Worm (Caenorhabditis elegans) whole organism, L1 larva: ENCODE measurements around the gene phf-31.

Experiments
- C04F5.9 ChIP-seq: sonication (generic microtip); optimal IDR thresholded peaks from 2 replicates; lab custom pipeline; 2016; ENCODE audit warnings: missing genetic modification characterization, missing compliant biosample characterization
- C34B4.2 ChIP-seq: sonication (generic microtip); optimal IDR thresholded peaks from 2 replicates; lab custom pipeline; 2017; ENCODE audit warnings: mild to moderate bottlenecking, missing genetic modification characterization, missing compliant biosample characterization
- aha-1 ChIP-seq: fragments of 150-350 bp; optimal IDR thresholded peaks from 2 replicates; lab custom pipeline; 2014; ENCODE audit warnings: missing biosample characterization, missing genetic modification characterization
- ama-1 ChIP-seq: fragments of 150-350 bp; optimal IDR thresholded peaks from 2 replicates; lab custom pipeline; 2014
- blmp-1 ChIP-seq: fragments of 150-350 bp; optimal IDR thresholded peaks from 2 replicates; lab custom pipeline; 2014; ENCODE audit warnings: missing biosample characterization, missing genetic modification characterization
- ceh-63 ChIP-seq: fragments of 200-800 bp; sonication (Bioruptor generic); optimal IDR thresholded peaks from 2 replicates; lab custom pipeline; 2018; ENCODE audit warnings: mild to moderate bottlenecking, missing genetic modification characterization, missing compliant biosample characterization
- ceh-8 ChIP-seq: fragments of 200-800 bp; sonication (Bioruptor generic); optimal IDR thresholded peaks from 2 replicates; lab custom pipeline; 2018; ENCODE audit warnings: mild to moderate bottlenecking, missing genetic modification characterization, moderate library complexity, missing compliant biosample characterization
- ceh-88 ChIP-seq: fragments of 200-800 bp; sonication (Bioruptor generic); IDR thresholded peaks from 2 replicates; pipeline ENCODE4 v1.3.6; 2022; ENCODE audit warnings: missing genetic modification characterization, missing compliant biosample characterization
- ceh-90 ChIP-seq: sonication (generic microtip); optimal IDR thresholded peaks from 2 replicates; lab custom pipeline; 2016; ENCODE audit warnings: missing genetic modification characterization, missing compliant biosample characterization
- dsc-1 ChIP-seq: sonication (generic microtip); optimal IDR thresholded peaks from 2 replicates; lab custom pipeline; 2016; ENCODE audit warnings: mild to moderate bottlenecking, missing genetic modification characterization, missing compliant biosample characterization
- egl-27 ChIP-seq, 2 experiments: fragments of 150-350 bp in 1 of 2; sonication (generic microtip); optimal IDR thresholded peaks; 3 replicates each; lab custom pipeline; 2017 to 2018; ENCODE audit warnings: missing biosample characterization in 2 of 2, missing genetic modification characterization in 2 of 2, missing genetic modification reagents in 2 of 2
- elt-2 ChIP-seq: sonication (generic microtip); optimal IDR thresholded peaks from 2 replicates; lab custom pipeline; 2016; ENCODE audit warnings: missing genetic modification characterization, mild to moderate bottlenecking, inconsistent platforms, missing compliant biosample characterization, missing genetic modification reagents
- ets-5 ChIP-seq: fragments of 200-800 bp; sonication (Bioruptor generic); IDR thresholded peaks from 2 replicates; pipeline ENCODE4 v1.3.6; 2022; ENCODE audit warnings: missing genetic modification characterization, missing compliant biosample characterization
- fkh-10 ChIP-seq: sonication (generic microtip); optimal IDR thresholded peaks from 2 replicates; lab custom pipeline; 2017; ENCODE audit warnings: missing biosample characterization, missing genetic modification reagents, missing genetic modification characterization
- fkh-8 ChIP-seq: sonication (generic microtip); optimal IDR thresholded peaks from 2 replicates; lab custom pipeline; 2016; ENCODE audit warnings: mild to moderate bottlenecking, missing genetic modification characterization, missing compliant biosample characterization
- hlh-17 ChIP-seq: fragments of 200-800 bp; sonication (Bioruptor generic); optimal IDR thresholded peaks from 2 replicates; lab custom pipeline; 2018; ENCODE audit warnings: missing genetic modification characterization, mild to moderate bottlenecking, missing compliant biosample characterization, moderate library complexity, borderline replicate concordance
- isw-1 ChIP-seq: fragments of 200-800 bp; sonication (Bioruptor generic); IDR thresholded peaks from 2 replicates; pipeline ENCODE4 v1.3.6; 2022; ENCODE audit warnings: missing genetic modification characterization, missing compliant biosample characterization
- jun-1 ChIP-seq: fragments of 150-350 bp; optimal IDR thresholded peaks from 2 replicates; lab custom pipeline; 2014; ENCODE audit warnings: missing biosample characterization, missing genetic modification reagents, missing genetic modification characterization
- lin-13 ChIP-seq: fragments of 150-350 bp; optimal IDR thresholded peaks from 2 replicates; lab custom pipeline; 2014; ENCODE audit warnings: missing biosample characterization, missing genetic modification reagents, missing genetic modification characterization
- lin-14 ChIP-seq: fragments of 200-800 bp; sonication (Bioruptor generic); optimal IDR thresholded peaks from 2 replicates; lab custom pipeline; 2018; ENCODE audit warnings: mild to moderate bottlenecking, missing genetic modification characterization, moderate library complexity, missing compliant biosample characterization
- lin-35 ChIP-seq, 2 experiments: fragments of 150-350 bp; optimal IDR thresholded peaks; 2 replicates each; lab custom pipeline; 2014; ENCODE audit warnings: missing biosample characterization in 2 of 2, missing genetic modification characterization in 2 of 2, missing genetic modification reagents in 2 of 2
- lin-39 ChIP-seq: fragments of 150-350 bp; optimal IDR thresholded peaks from 2 replicates; lab custom pipeline; 2014; ENCODE audit warnings: missing biosample characterization, missing genetic modification reagents, missing genetic modification characterization
- lsy-2 ChIP-seq, 2 experiments: fragments of 150-350 bp; optimal IDR thresholded peaks; 2 replicates each; lab custom pipeline; 2014; ENCODE audit warnings: missing biosample characterization in 2 of 2, missing genetic modification characterization in 2 of 2
- nhr-11 ChIP-seq: fragments of 150-350 bp; optimal IDR thresholded peaks from 2 replicates; lab custom pipeline; 2014; ENCODE audit warnings: missing biosample characterization, missing genetic modification characterization
- nhr-19 ChIP-seq: fragments of 200-800 bp; sonication (Bioruptor generic); conservative IDR thresholded peaks from 2 replicates; pipeline ENCODE4 v1.3.6; 2022; ENCODE audit warnings: missing genetic modification characterization, missing compliant biosample characterization
- nhr-20 ChIP-seq: sonication (generic microtip); optimal IDR thresholded peaks from 2 replicates; lab custom pipeline; 2016; ENCODE audit warnings: mild to moderate bottlenecking, missing genetic modification characterization, missing compliant biosample characterization
- nhr-47 ChIP-seq: sonication (generic microtip); optimal IDR thresholded peaks from 2 replicates; lab custom pipeline; 2016; ENCODE audit warnings: mild to moderate bottlenecking, missing genetic modification characterization, moderate library complexity, missing compliant biosample characterization
- nhr-71 ChIP-seq: sonication (generic microtip); optimal IDR thresholded peaks from 2 replicates; lab custom pipeline; 2016; ENCODE audit warnings: mild to moderate bottlenecking, missing genetic modification characterization, moderate library complexity, missing compliant biosample characterization
- nhr-77 ChIP-seq: fragments of 150-350 bp; optimal IDR thresholded peaks from 2 replicates; lab custom pipeline; 2014; ENCODE audit warnings: missing biosample characterization, missing genetic modification characterization
- nhr-84 ChIP-seq: sonication (generic microtip); optimal IDR thresholded peaks from 2 replicates; lab custom pipeline; 2017; ENCODE audit warnings: missing biosample characterization, missing genetic modification characterization
- nhr-85 ChIP-seq: sonication (generic microtip); peaks from one replicate; lab custom pipeline; 2016; ENCODE audit warnings: missing genetic modification characterization, inconsistent platforms, missing compliant biosample characterization
- nhr-90 ChIP-seq: sonication (generic microtip); optimal IDR thresholded peaks from 2 replicates; lab custom pipeline; 2016; ENCODE audit warnings: mild to moderate bottlenecking, missing genetic modification characterization, missing compliant biosample characterization; ENCODE audit not compliant: poor library complexity
- pag-3 ChIP-seq: sonication (generic microtip); optimal IDR thresholded peaks from 2 replicates; lab custom pipeline; 2017; ENCODE audit warnings: missing genetic modification characterization, mild to moderate bottlenecking, missing compliant biosample characterization, antibody characterized with exemption, borderline replicate concordance; ENCODE audit not compliant: insufficient read depth
- pax-3 ChIP-seq: fragments of 200-800 bp; sonication (Bioruptor generic); optimal IDR thresholded peaks from 2 replicates; lab custom pipeline; 2018; ENCODE audit warnings: mild to moderate bottlenecking, missing genetic modification characterization, moderate library complexity, missing compliant biosample characterization
- pqm-1 ChIP-seq: sonication (generic microtip); optimal IDR thresholded peaks from 3 replicates; lab custom pipeline; 2017; ENCODE audit warnings: missing biosample characterization, missing genetic modification characterization
- snu-23 ChIP-seq: sonication (generic microtip); optimal IDR thresholded peaks from 2 replicates; lab custom pipeline; 2016; ENCODE audit warnings: missing genetic modification characterization, missing compliant biosample characterization
- sptf-1 ChIP-seq: fragments of 150-350 bp; optimal IDR thresholded peaks from 2 replicates; lab custom pipeline; 2014; ENCODE audit warnings: missing biosample characterization, missing genetic modification characterization
- swsn-7 ChIP-seq: sonication (generic microtip); optimal IDR thresholded peaks from 2 replicates; lab custom pipeline; 2016; ENCODE audit warnings: missing genetic modification characterization, missing compliant biosample characterization
- unc-130 ChIP-seq: fragments of 150-350 bp; optimal IDR thresholded peaks from 2 replicates; lab custom pipeline; 2017; ENCODE audit warnings: missing biosample characterization, missing genetic modification characterization, inconsistent platforms
- unc-30 ChIP-seq: sonication (generic microtip); optimal IDR thresholded peaks from 2 replicates; lab custom pipeline; 2017; ENCODE audit warnings: missing biosample characterization, missing genetic modification characterization
- xbp-1 ChIP-seq: sonication (generic microtip); optimal IDR thresholded peaks from 2 replicates; lab custom pipeline; 2016; ENCODE audit warnings: missing genetic modification characterization, missing compliant biosample characterization
- zag-1 ChIP-seq: fragments of 150-350 bp; optimal IDR thresholded peaks from 2 replicates; lab custom pipeline; 2014; ENCODE audit warnings: missing biosample characterization, missing genetic modification characterization
- ztf-11 ChIP-seq, 2 experiments: sonication (generic microtip); optimal IDR thresholded peaks; 2 replicates each; lab custom pipeline; 2016 to 2017; ENCODE audit warnings: missing genetic modification characterization in 2 of 2, missing biosample characterization in 1 of 2, missing compliant biosample characterization in 1 of 2

Gene phf-31

DNA sequence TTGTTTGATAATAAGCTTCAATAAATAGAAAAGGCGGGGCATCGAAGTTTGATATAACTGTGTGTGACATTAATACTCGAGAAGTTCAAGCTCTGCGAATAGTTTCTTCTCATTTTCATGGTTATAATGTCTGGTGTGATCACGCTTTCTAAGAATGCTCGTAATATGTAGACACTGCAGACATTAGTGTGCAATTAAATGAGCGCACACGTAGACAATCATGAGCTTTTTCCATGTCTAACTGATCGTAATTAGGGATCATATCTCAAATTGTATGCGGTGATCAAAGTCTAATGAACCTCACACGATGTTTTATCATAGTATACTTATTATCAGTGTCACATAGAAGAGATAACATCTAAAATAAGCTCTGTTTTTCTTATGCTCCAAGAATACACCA lies 31.7 kb upstream of the phf-31 start:
- peak; percentile 65 for TF ChIP-seq nhr-71
- no peak for TF ChIP-seq unc-30 (tag; lab: Kevin White, UChicago)
- TF ChIP-seq nhr-47 (tag; lab: Kevin White, UChicago) = peak; percentile 47
- peak; percentile 25 for TF ChIP-seq lin-14 (GFP tag; lab: Kevin White, UChicago)
- no peak for TF ChIP-seq swsn-7 (tag; lab: Kevin White, UChicago)
- TF ChIP-seq nhr-20 (tag; lab: Kevin White, UChicago) = no peak
- peak; percentile 32 for TF ChIP-seq nhr-11 (tag; lab: Kevin White, UChicago)
- TF ChIP-seq pag-3 (tag; lab: Kevin White, UChicago) = no peak
- no peak for TF ChIP-seq C04F5.9 (tag; lab: Kevin White, UChicago)
- TF ChIP-seq ceh-8 (GFP tag; lab: Kevin White, UChicago) = peak; percentile 93
- TF ChIP-seq pax-3 (tag; lab: Kevin White, UChicago) = peak; percentile 4
- TF ChIP-seq fkh-8 (tag; lab: Kevin White, UChicago) = peak; percentile 75
- TF ChIP-seq elt-2 (tag; lab: Kevin White, UChicago) = peak; percentile 64

DNA sequence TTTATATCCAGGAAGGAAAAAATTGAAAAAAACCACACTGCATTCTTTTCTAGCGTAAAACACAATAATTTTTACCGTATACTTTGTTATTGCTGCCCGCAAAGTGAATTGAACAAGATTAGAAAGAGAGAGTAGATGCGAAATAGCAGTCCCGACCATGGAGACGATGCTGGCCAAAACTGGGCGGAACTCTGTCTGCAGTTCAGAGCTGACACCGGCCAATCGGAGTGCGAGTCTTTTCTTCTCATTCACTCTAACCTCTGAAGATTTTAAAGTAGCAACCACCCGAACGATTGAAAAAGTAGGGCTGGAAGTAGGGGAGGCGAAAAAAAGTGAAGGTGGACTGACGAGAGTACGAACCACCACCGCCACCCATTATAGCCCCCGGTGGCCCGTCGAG lies 25.2 kb upstream of the phf-31 start:
- TF ChIP-seq ceh-8 (GFP tag; lab: Kevin White, UChicago) (no peak), ceh-63 (GFP tag; lab: Kevin White, UChicago) (no peak), isw-1 (GFP tag; lab: Robert Waterston, UW) (no peak), aha-1 (tag; lab: Kevin White, UChicago) (no peak), nhr-77 (tag; lab: Kevin White, UChicago) (no peak), nhr-11 (tag; lab: Kevin White, UChicago) (no peak), lsy-2 (tag; optimal IDR thresholded peaks at IDR 0.05; lab: Kevin White, UChicago) (peak in 1 of 2 experiments; percentile 63), pqm-1 (no peak), nhr-90 (no peak), lin-14 (GFP tag; lab: Kevin White, UChicago) (no peak), nhr-85 (tag; lab: Kevin White, UChicago) (peak; percentile 12), lin-35 (GFP tag; optimal IDR thresholded peaks at IDR 0.05; lab: Kevin White, UChicago) (no peak), nhr-19 (GFP tag; lab: Robert Waterston, UW) (no peak), lin-39 (tag; lab: Kevin White, UChicago) (no peak), zag-1 (no peak), xbp-1 (tag; lab: Kevin White, UChicago) (peak; percentile 86), snu-23 (GFP tag; lab: Kevin White, UChicago) (no peak), blmp-1 (tag; lab: Kevin White, UChicago) (peak; percentile 80)

DNA sequence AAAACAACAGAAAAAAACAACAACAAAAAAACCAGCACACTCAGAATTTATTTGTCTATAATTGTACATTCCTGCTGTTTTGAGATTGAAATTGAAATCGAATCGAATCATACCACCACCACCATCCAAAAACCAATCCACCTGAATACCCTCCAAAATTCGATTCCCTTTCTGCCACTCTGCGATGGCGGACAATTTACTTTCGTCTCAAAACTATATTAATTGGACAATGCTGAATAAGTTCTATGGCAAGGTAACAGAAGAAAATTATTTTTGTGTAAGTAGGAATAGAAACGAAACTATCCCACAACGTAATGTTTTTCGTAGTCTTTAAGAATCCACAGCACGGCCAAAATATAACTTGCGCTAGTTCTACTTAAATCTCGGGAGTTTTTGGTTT lies 22.3 kb upstream of the phf-31 start:
- TF ChIP-seq ceh-88 (no peak), ztf-11 (tag; optimal IDR thresholded peaks at IDR 0.05; lab: Kevin White, UChicago) (no peak), lsy-2 (tag; optimal IDR thresholded peaks at IDR 0.05; lab: Kevin White, UChicago) (no peak), ama-1 (no peak), unc-130 (tag; lab: Kevin White, UChicago) (no peak), fkh-8 (tag; lab: Kevin White, UChicago) (no peak), C34B4.2 (tag; lab: Kevin White, UChicago) (no peak), lin-39 (tag; lab: Kevin White, UChicago) (no peak), sptf-1 (tag; lab: Kevin White, UChicago) (no peak), pqm-1 (no peak), ceh-8 (GFP tag; lab: Kevin White, UChicago) (no peak), hlh-17 (GFP tag; lab: Kevin White, UChicago) (no peak), jun-1 (tag; lab: Kevin White, UChicago) (no peak), egl-27 (tag; optimal IDR thresholded peaks at IDR 0.05; lab: Kevin White, UChicago) (no peak), dsc-1 (tag; lab: Kevin White, UChicago) (no peak), ets-5 (GFP tag; lab: Robert Waterston, UW) (no peak), ceh-90 (tag; lab: Kevin White, UChicago) (no peak), lin-13 (no peak), fkh-10 (GFP tag; lab: Kevin White, UChicago) (no peak), nhr-84 (tag; lab: Kevin White, UChicago) (no peak)
